Fruit fly (Drosophila melanogaster) whole organism, wandering third instar larva: ENCODE data around the gene comm2.

Experiments used
- HLH106 ChIP-seq: fragments of 200-800 bp; optimal IDR thresholded peaks from 3 replicates; lab custom pipeline; 2019; ENCODE audit warnings: missing biosample characterization, mild to moderate bottlenecking, missing genetic modification characterization, moderate library complexity
- Hr78 ChIP-seq: fragments of >200 bp; optimal IDR thresholded peaks from 2 replicates; lab custom pipeline; 2017; ENCODE audit warnings: missing biosample characterization, missing genetic modification characterization
- jim ChIP-seq: fragments of 175-275, 200-325 bp; sonication (Bioruptor generic); optimal IDR thresholded peaks from 2 replicates; lab custom pipeline; 2016; ENCODE audit warnings: missing biosample characterization, mild to moderate bottlenecking, missing genetic modification characterization
- lola ChIP-seq: fragments of >200 bp; optimal IDR thresholded peaks from 2 replicates; lab custom pipeline; 2017; ENCODE audit warnings: missing biosample characterization, missing genetic modification characterization
- psq ChIP-seq: fragments of 200-800 bp; sonication (Bioruptor generic); optimal IDR thresholded peaks from 3 replicates; lab custom pipeline; 2017; ENCODE audit warnings: missing biosample characterization, mild to moderate bottlenecking, missing genetic modification characterization, moderate library complexity

DNA sequence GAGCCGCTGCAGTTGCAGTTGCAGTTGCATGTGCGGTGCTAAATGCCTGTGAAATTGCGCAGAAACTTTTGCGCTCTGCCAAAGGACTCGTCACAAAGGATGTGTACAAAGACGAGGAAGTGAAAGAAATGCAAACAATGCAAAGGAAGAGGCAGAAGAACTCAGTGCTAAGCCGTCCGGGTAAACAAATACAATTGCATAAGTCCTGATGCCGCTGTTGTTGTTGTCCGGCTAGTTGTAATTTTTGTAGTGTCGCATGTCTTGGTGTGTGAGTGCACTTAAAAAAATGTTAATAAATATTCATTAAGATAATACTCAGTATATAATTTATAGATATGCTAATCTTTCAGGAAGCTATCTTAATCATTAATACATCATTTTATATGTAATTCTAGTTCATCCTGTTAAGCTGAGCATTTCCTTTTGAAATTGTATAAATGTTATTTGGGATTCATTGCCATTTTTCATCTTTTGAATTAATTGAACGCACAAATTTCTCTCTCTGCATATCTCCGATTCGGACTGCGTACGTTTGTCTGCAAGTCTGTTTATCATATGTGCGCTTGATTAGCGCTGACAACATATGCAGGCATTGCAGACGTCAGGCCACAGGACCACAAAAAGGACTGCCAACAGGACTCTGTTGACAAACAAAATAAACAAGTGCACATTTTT, 32.3 kb upstream of the comm2 start:
- TF ChIP-seq psq (no peak), lola (GFP tag; lab: Kevin White, UChicago) (no peak), jim (GFP tag; lab: Kevin White, UChicago) (no peak), HLH106 (tag; lab: Kevin White, UChicago) (no peak), Hr78 (no peak)
